Worm (Caenorhabditis elegans) whole organism, early embryonic: ENCODE measurements around the gene scrm-7.

ENCODE experiments used
- B0310.2 ChIP-seq: sonication (generic microtip); optimal IDR thresholded peaks from 2 replicates; lab custom pipeline; 2016; ENCODE audit warnings: mild to moderate bottlenecking, missing genetic modification characterization, missing compliant biosample characterization
- ama-1 ChIP-seq: fragments of 150-350 bp; optimal IDR thresholded peaks from 2 replicates; lab custom pipeline; 2014
- ets-7 ChIP-seq: sonication (generic microtip); optimal IDR thresholded peaks from 2 replicates; lab custom pipeline; 2016; ENCODE audit warnings: missing genotype, missing genetic modification characterization, missing compliant biosample characterization
- flt-1 ChIP-seq: fragments of 200-800 bp; sonication (Bioruptor generic); IDR thresholded peaks from 2 replicates; pipeline ENCODE4 v1.3.6; 2022; ENCODE audit warnings: missing genetic modification characterization, missing compliant biosample characterization
- scrt-1 ChIP-seq: fragments of 200-800 bp; sonication (Bioruptor generic); IDR thresholded peaks from 2 replicates; pipeline ENCODE4 v1.3.6; 2022; ENCODE audit warnings: missing genetic modification characterization, missing compliant biosample characterization
- tbx-11 ChIP-seq: fragments of 200-800 bp; sonication (Bioruptor generic); IDR thresholded peaks from 2 replicates; pipeline ENCODE4 v1.3.6; 2022; ENCODE audit warnings: missing genetic modification characterization, missing compliant biosample characterization
- tbx-37 ChIP-seq: fragments of 200-800 bp; sonication (Bioruptor generic); conservative IDR thresholded peaks from 2 replicates; pipeline ENCODE4 v1.3.6; 2022; ENCODE audit warnings: missing genetic modification reagents, missing genetic modification characterization, missing compliant biosample characterization

DNA sequence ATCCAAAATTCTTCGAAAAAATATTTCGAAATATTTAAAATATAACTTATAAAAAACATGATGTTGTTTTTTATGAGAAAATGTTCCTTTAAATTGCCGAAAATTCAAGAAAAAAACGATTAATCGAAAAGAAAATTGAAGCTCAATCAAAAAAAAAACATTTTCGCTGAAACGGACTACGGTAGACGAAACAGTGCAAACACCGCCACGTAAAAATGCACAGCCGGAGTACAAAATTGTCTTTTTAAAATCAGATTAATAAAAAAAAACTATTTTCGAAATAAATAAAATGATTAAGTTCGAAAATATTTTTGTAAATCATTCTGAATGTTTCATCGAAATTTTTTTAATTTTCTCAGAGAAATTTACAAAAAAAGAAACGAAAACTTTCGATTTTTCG is 34.0 kb upstream of the scrm-7 start:
- TF ChIP-seq flt-1 (no peak), B0310.2 (tag; lab: Kevin White, UChicago) (no peak), scrt-1 (GFP tag; lab: Robert Waterston, UW) (no peak), ets-7 (tag; lab: Kevin White, UChicago) (no peak), ama-1 (lab: Kevin White, UChicago) (no peak), tbx-37 (GFP tag; lab: Robert Waterston, UW) (no peak), tbx-11 (GFP tag; lab: Robert Waterston, UW) (no peak)
